Fruit fly (Drosophila melanogaster) whole organism, embryonic: ENCODE data around the gene Nf-YA.

Experiments used
- Adf1 ChIP-seq: fragments of 200-800 bp; sonication (Bioruptor generic); IDR thresholded peaks from 2 replicates; pipeline ENCODE4 v1.3.6; 2022; ENCODE audit warnings: missing biosample characterization, missing genetic modification characterization
- Atf-2 ChIP-seq: fragments of 200-800 bp; sonication (Bioruptor generic); optimal IDR thresholded peaks from 2 replicates; lab custom pipeline; 2016; ENCODE audit warnings: missing biosample characterization, missing genetic modification characterization
- Atf6 ChIP-seq: fragments of 200-800 bp; sonication (Bioruptor generic); IDR thresholded peaks from 2 replicates; pipeline ENCODE4 v1.3.6; 2022; ENCODE audit warnings: missing biosample characterization, missing genetic modification characterization
- CG10979 ChIP-seq: fragments of 200-800 bp; sonication (Bioruptor generic); optimal IDR thresholded peaks from 2 replicates; lab custom pipeline; 2018; ENCODE audit warnings: missing biosample characterization, mild to moderate bottlenecking, missing genetic modification characterization, moderate library complexity
- CG13123 ChIP-seq: fragments of 200-800 bp; sonication (Bioruptor generic); optimal IDR thresholded peaks from 2 replicates; lab custom pipeline; 2016; ENCODE audit warnings: missing biosample characterization, missing genetic modification characterization
- CG13296 ChIP-seq: fragments of 200-800 bp; sonication (Bioruptor generic); optimal IDR thresholded peaks from 3 replicates; lab custom pipeline; 2018; ENCODE audit warnings: missing biosample characterization, mild to moderate bottlenecking, missing genetic modification characterization
- CG13624 ChIP-seq: fragments of 200-800 bp; sonication (Bioruptor generic); optimal IDR thresholded peaks from 2 replicates; lab custom pipeline; 2016; ENCODE audit warnings: missing biosample characterization, missing genetic modification characterization
- CG1602 ChIP-seq: fragments of 200-800 bp; sonication (Bioruptor generic); optimal IDR thresholded peaks from 3 replicates; lab custom pipeline; 2016; ENCODE audit warnings: missing biosample characterization, missing genetic modification characterization
- CG16815 ChIP-seq: fragments of 200-800 bp; sonication (Bioruptor generic); optimal IDR thresholded peaks from 3 replicates; lab custom pipeline; 2017; ENCODE audit warnings: missing biosample characterization, mild to moderate bottlenecking, missing genetic modification characterization
- CG18599 ChIP-seq: fragments of 200-800 bp; sonication (Bioruptor generic); optimal IDR thresholded peaks from 3 replicates; lab custom pipeline; 2017; ENCODE audit warnings: missing biosample characterization, missing genetic modification characterization, mild to moderate bottlenecking, moderate library complexity, missing genetic modification reagents
- CG3847 ChIP-seq: fragments of 200-800 bp; sonication (Bioruptor generic); IDR thresholded peaks from 2 replicates; pipeline ENCODE4 v1.3.6; 2022; ENCODE audit warnings: missing biosample characterization, missing genetic modification characterization
- CG3995 ChIP-seq: fragments of 200-800 bp; sonication (Bioruptor generic); optimal IDR thresholded peaks from 3 replicates; lab custom pipeline; 2016; ENCODE audit warnings: missing biosample characterization, missing genetic modification characterization
- CG4820 ChIP-seq: fragments of 200-800 bp; sonication (Bioruptor generic); optimal IDR thresholded peaks from 3 replicates; lab custom pipeline; 2016; ENCODE audit warnings: missing biosample characterization, missing genetic modification characterization
- CG4854 ChIP-seq: fragments of 200-800 bp; sonication (Bioruptor generic); optimal IDR thresholded peaks from 2 replicates; lab custom pipeline; 2016; ENCODE audit warnings: missing biosample characterization, missing genetic modification characterization, inconsistent platforms
- CG6175 ChIP-seq: fragments of 200-800 bp; sonication (Bioruptor generic); IDR thresholded peaks from 3 replicates; pipeline ENCODE4 v1.3.6; 2022; ENCODE audit warnings: missing biosample characterization, missing genetic modification characterization
- CG6654 ChIP-seq: fragments of 200-800 bp; sonication (Bioruptor generic); optimal IDR thresholded peaks from 2 replicates; lab custom pipeline; 2017; ENCODE audit warnings: missing biosample characterization, mild to moderate bottlenecking, missing genetic modification characterization
- CG6689 ChIP-seq: fragments of 200-800 bp; sonication (Bioruptor generic); IDR thresholded peaks from 2 replicates; pipeline ENCODE4 v1.3.6; 2022; ENCODE audit warnings: missing biosample characterization, missing genetic modification characterization
- CG6813 ChIP-seq: fragments of 200-800 bp; sonication (Bioruptor generic); optimal IDR thresholded peaks from 2 replicates; lab custom pipeline; 2017; ENCODE audit warnings: missing biosample characterization, missing genetic modification characterization, mild to moderate bottlenecking, moderate library complexity, missing genetic modification reagents
- CG8290 ChIP-seq, 3 experiments: fragments of 200-800 bp; sonication (Bioruptor generic); optimal IDR thresholded peaks; 2 replicates each; lab custom pipeline; 2016 to 2019; ENCODE audit warnings: missing biosample characterization in 3 of 3, missing genetic modification characterization in 3 of 3, mild to moderate bottlenecking in 2 of 3, moderate library complexity in 1 of 3
- CG8359 ChIP-seq: fragments of 200-800 bp; sonication (Bioruptor generic); optimal IDR thresholded peaks from 2 replicates; lab custom pipeline; 2017; ENCODE audit warnings: missing biosample characterization, mild to moderate bottlenecking, missing genetic modification characterization, borderline replicate concordance
- CG8944 ChIP-seq: fragments of 200-800 bp; sonication (Bioruptor generic); optimal IDR thresholded peaks from 3 replicates; lab custom pipeline; 2016; ENCODE audit warnings: missing biosample characterization, missing genetic modification characterization
- ERR ChIP-seq: fragments of 200-800 bp; sonication (Bioruptor generic); optimal IDR thresholded peaks from 2 replicates; lab custom pipeline; 2016; ENCODE audit warnings: missing biosample characterization, missing genetic modification characterization
- HLH4C ChIP-seq: fragments of 200-800 bp; sonication (Bioruptor generic); IDR thresholded peaks from 3 replicates; pipeline ENCODE4 v1.3.6; 2022; ENCODE audit warnings: missing biosample characterization, missing genetic modification characterization; ENCODE audit not compliant: partially characterized antibody
- Hr51 ChIP-seq, 2 experiments: fragments of 200-800 bp; sonication (Bioruptor generic); optimal IDR thresholded peaks; 2 replicates in 1 of 2; 3 replicates in 1 of 2; lab custom pipeline; 2016 to 2018; ENCODE audit warnings: missing biosample characterization in 2 of 2, missing genetic modification characterization in 2 of 2, mild to moderate bottlenecking in 1 of 2, moderate library complexity in 1 of 2
- Kr ChIP-seq: fragments of 200-800 bp; sonication (Bioruptor generic); optimal IDR thresholded peaks from 2 replicates; lab custom pipeline; 2017; ENCODE audit warnings: missing biosample characterization, mild to moderate bottlenecking, missing genetic modification characterization
- Lim3 ChIP-seq: fragments of 200-800 bp; sonication (Bioruptor generic); IDR thresholded peaks from 2 replicates; pipeline ENCODE4 v1.3.6; 2022; ENCODE audit warnings: missing biosample characterization, missing genetic modification characterization
- Max ChIP-seq: fragments of 200-800 bp; sonication (Bioruptor generic); optimal IDR thresholded peaks from 2 replicates; lab custom pipeline; 2016; ENCODE audit warnings: missing biosample characterization, mild to moderate bottlenecking, missing genetic modification characterization
- Optix ChIP-seq: fragments of 200-800 bp; sonication (Bioruptor generic); IDR thresholded peaks from 3 replicates; pipeline ENCODE4 v1.3.6; 2022; ENCODE audit warnings: missing biosample characterization, missing genetic modification characterization
- Scr ChIP-seq: fragments of 200-800 bp; sonication (Bioruptor generic); IDR thresholded peaks from 2 replicates; pipeline ENCODE4 v1.3.6; 2022; ENCODE audit warnings: missing biosample characterization, missing genetic modification characterization; ENCODE audit not compliant: partially characterized antibody
- YL-1 ChIP-seq: fragments of 200-800 bp; sonication (Bioruptor generic); optimal IDR thresholded peaks from 3 replicates; lab custom pipeline; 2017; ENCODE audit warnings: missing biosample characterization, mild to moderate bottlenecking, missing genetic modification characterization
- cas ChIP-seq: fragments of 200-800 bp; sonication (Bioruptor generic); IDR thresholded peaks from 2 replicates; pipeline ENCODE4 v1.3.6; 2022; ENCODE audit warnings: missing biosample characterization, missing genetic modification characterization
- caup ChIP-seq: fragments of 200-800 bp; sonication (Bioruptor generic); optimal IDR thresholded peaks from 3 replicates; lab custom pipeline; 2017; ENCODE audit warnings: missing biosample characterization, mild to moderate bottlenecking, missing genetic modification characterization, moderate library complexity; ENCODE audit not compliant: severe bottlenecking
- chn ChIP-seq: fragments of 200-800 bp; sonication (Bioruptor generic); optimal IDR thresholded peaks from 2 replicates; lab custom pipeline; 2016; ENCODE audit warnings: missing biosample characterization, missing genetic modification characterization
- crp ChIP-seq, 2 experiments: fragments of 200-800 bp; sonication (Bioruptor generic); optimal IDR thresholded peaks; 2 replicates in 1 of 2; 3 replicates in 1 of 2; lab custom pipeline; 2017; ENCODE audit warnings: missing biosample characterization in 2 of 2, missing genetic modification characterization in 2 of 2, mild to moderate bottlenecking in 1 of 2, moderate library complexity in 1 of 2
- danr ChIP-seq: fragments of 200-800 bp; sonication (Bioruptor generic); IDR thresholded peaks from 2 replicates; pipeline ENCODE4 v1.3.6; 2022; ENCODE audit warnings: missing biosample characterization, missing genetic modification characterization
- dmrt11E ChIP-seq: fragments of 200-800 bp; sonication (Bioruptor generic); optimal IDR thresholded peaks from 3 replicates; lab custom pipeline; 2018; ENCODE audit warnings: missing biosample characterization, mild to moderate bottlenecking, missing genetic modification characterization, moderate library complexity
- en ChIP-seq: fragments of 200-800 bp; sonication (Bioruptor generic); optimal IDR thresholded peaks from 2 replicates; lab custom pipeline; 2016; ENCODE audit warnings: missing biosample characterization, missing genetic modification characterization
- eyg ChIP-seq: fragments of 200-800 bp; sonication (Bioruptor generic); optimal IDR thresholded peaks from 3 replicates; lab custom pipeline; 2016; ENCODE audit warnings: missing biosample characterization, missing genetic modification characterization
- gfzf ChIP-seq: fragments of 200-800 bp; sonication (Bioruptor generic); optimal IDR thresholded peaks from 2 replicates; lab custom pipeline; 2016; ENCODE audit warnings: missing biosample characterization, mild to moderate bottlenecking, missing genetic modification characterization, moderate library complexity
- grau ChIP-seq: fragments of 200-800 bp; optimal IDR thresholded peaks from 3 replicates; lab custom pipeline; 2019; ENCODE audit warnings: missing biosample characterization, mild to moderate bottlenecking, missing genetic modification characterization, moderate library complexity
- gsb-n ChIP-seq: fragments of 200-800 bp; sonication (Bioruptor generic); optimal IDR thresholded peaks from 3 replicates; lab custom pipeline; 2018; ENCODE audit warnings: missing biosample characterization, mild to moderate bottlenecking, missing genetic modification characterization
- ham ChIP-seq: fragments of 200-800 bp; sonication (Bioruptor generic); IDR thresholded peaks from 2 replicates; pipeline ENCODE4 v1.3.6; 2022; ENCODE audit warnings: missing biosample characterization, missing genetic modification characterization
- hkb ChIP-seq, 2 experiments: fragments of 200-800 bp in 1 of 2; fragments of >200 bp in 1 of 2; sonication (Bioruptor generic) in 1 of 2; IDR thresholded peaks in 1 of 2; optimal IDR thresholded peaks in 1 of 2; 2 replicates each; pipeline versions ENCODE4 v1.3.6 to Lab custom; 2017 to 2022; ENCODE audit warnings: missing biosample characterization in 1 of 2, missing genetic modification characterization in 1 of 2
- hth ChIP-seq: fragments of >200 bp; optimal IDR thresholded peaks from 2 replicates; lab custom pipeline; 2017; ENCODE audit warnings: inconsistent platforms
- kah ChIP-seq: fragments of 200-800 bp; sonication (Bioruptor generic); optimal IDR thresholded peaks from 2 replicates; lab custom pipeline; 2018; ENCODE audit warnings: missing biosample characterization, mild to moderate bottlenecking, missing genetic modification characterization
- lmd ChIP-seq: fragments of 200-800 bp; sonication (Bioruptor generic); IDR thresholded peaks from 2 replicates; pipeline ENCODE4 v1.3.6; 2022; ENCODE audit warnings: missing biosample characterization, missing genetic modification characterization
- pho ChIP-seq: fragments of 200-800 bp; sonication (Bioruptor generic); optimal IDR thresholded peaks from 2 replicates; lab custom pipeline; 2016; ENCODE audit warnings: missing biosample characterization, missing genetic modification characterization
- repo ChIP-seq: fragments of 200-800 bp; sonication (Bioruptor generic); optimal IDR thresholded peaks from 2 replicates; lab custom pipeline; 2016; ENCODE audit warnings: missing biosample characterization, missing genetic modification characterization
- slbo ChIP-seq: fragments of 200-800 bp; sonication (Bioruptor generic); IDR thresholded peaks from 2 replicates; pipeline ENCODE4 v1.3.6; 2022; ENCODE audit warnings: missing biosample characterization, missing genetic modification characterization
- sob ChIP-seq: fragments of 200-800 bp; sonication (Bioruptor generic); IDR thresholded peaks from 2 replicates; pipeline ENCODE4 v1.3.6; 2022; ENCODE audit warnings: missing biosample characterization, missing genetic modification characterization

The Nf-YA gene

dm6 chr3L:9435315-9435714, 6.8 kb downstream of the Nf-YA start, which contains the start of gene CG42526 (continued):
- TF ChIP-seq CG6689 (GFP tag; lab: Robert Waterston, UW) (no peak; the same call in 1 of the 2 replicates), sob (GFP tag; lab: Robert Waterston, UW) (peak; percentile 59), chn (no peak), CG16815 (GFP tag; lab: Kevin White, UChicago) (no peak), gsb-n (tag; lab: Kevin White, UChicago) (peak; percentile 27), kah (GFP tag; lab: Kevin White, UChicago) (no peak), repo (GFP tag; lab: Kevin White, UChicago) (no peak), HLH4C (GFP tag; lab: Robert Waterston, UW) (peak; percentile 25; the same call in 1 of the 3 replicates), CG6175 (no peak), cas (GFP tag; lab: Robert Waterston, UW) (no peak), CG3995 (GFP tag; lab: Kevin White, UChicago) (peak; percentile 21), slbo (GFP tag; lab: Robert Waterston, UW) (peak; percentile 76), Atf6 (peak; percentile 63; the same call in 1 of the 2 replicates), CG8359 (GFP tag; lab: Kevin White, UChicago) (no peak), CG4854 (GFP tag; lab: Kevin White, UChicago) (peak; percentile 34), CG13296 (GFP tag; lab: Kevin White, UChicago) (no peak), en (GFP tag; lab: Kevin White, UChicago) (no peak), Hr51 (GFP tag; optimal IDR thresholded peaks at IDR 0.05; lab: Kevin White, UChicago) (peak; percentile 28 to 50), grau (tag; lab: Kevin White, UChicago) (peak; percentile 53), pho (GFP tag; lab: Kevin White, UChicago) (peak; percentile 56), CG4820 (GFP tag; lab: Kevin White, UChicago) (no peak), CG18599 (GFP tag; lab: Kevin White, UChicago) (peak; percentile 48), CG8290 (GFP tag; optimal IDR thresholded peaks at IDR 0.05; lab: Kevin White, UChicago) (peak; percentile 29), CG8290 (tag; optimal IDR thresholded peaks at IDR 0.05; lab: Kevin White, UChicago) (peak in 1 of 2 experiments; percentile 78), eyg (GFP tag; lab: Kevin White, UChicago) (peak; percentile 11), CG1602 (GFP tag; lab: Kevin White, UChicago) (peak; percentile 16), gfzf (GFP tag; lab: Kevin White, UChicago) (peak; percentile 44), CG6813 (GFP tag; lab: Kevin White, UChicago) (no peak), ham (GFP tag; lab: Robert Waterston, UW) (no peak), Max (GFP tag; lab: Kevin White, UChicago) (peak; percentile 26), hkb (optimal IDR thresholded peaks at IDR 0.05; lab: Kevin White, UChicago) (no peak), hkb (GFP tag; IDR thresholded peaks at IDR 0.05; lab: Robert Waterston, UW) (peak; percentile 28; the same call in 1 of the 2 replicates), CG13123 (peak; percentile 7), CG13624 (peak; percentile 71), danr (no peak), dmrt11E (tag; lab: Kevin White, UChicago) (no peak), YL-1 (GFP tag; lab: Kevin White, UChicago) (peak; percentile 55), caup (GFP tag; lab: Kevin White, UChicago) (peak; percentile 39), Atf-2 (GFP tag; lab: Kevin White, UChicago) (peak; percentile 22), Optix (no peak), hth (lab: Kevin White, UChicago) (no peak), ERR (GFP tag; lab: Kevin White, UChicago) (no peak), CG10979 (tag; lab: Kevin White, UChicago) (no peak), CG3847 (GFP tag; lab: Robert Waterston, UW) (peak; percentile 14; the same call in 1 of the 2 replicates), Lim3 (no peak), crp (GFP tag; optimal IDR thresholded peaks at IDR 0.05; lab: Kevin White, UChicago) (peak; percentile 56 to 90), Adf1 (GFP tag; lab: Robert Waterston, UW) (0 out of 2 replicates have a peak, but pooled peaks have one; percentile 17), lmd (no peak), Kr (GFP tag; lab: Kevin White, UChicago) (no peak), Scr (GFP tag; lab: Robert Waterston, UW) (peak; percentile 57), CG6654 (no peak), CG8944 (peak; percentile 30)
